Worm (Caenorhabditis elegans): ENCODE data around the gene C48D1.5.

C48D1.5 gene

ce11 chrIV:13240842-13241143 is 19.0 kb downstream of the C48D1.5 start, which contains the start of gene lin-54:
TSS of gene lin-54 (plus strand) at chrIV:13241044.
- no peak for TF ChIP-seq ceh-39 (tag; optimal IDR thresholded peaks at IDR 0.05)
- no peak for TF ChIP-seq blmp-1 (tag; optimal IDR thresholded peaks at IDR 0.05)
- no peak for TF ChIP-seq mep-1 (tag; optimal IDR thresholded peaks at IDR 0.05)
- no peak for TF ChIP-seq ztf-11 (tag; optimal IDR thresholded peaks at IDR 0.05)
- no peak for TF ChIP-seq cnd-1 (tag; optimal IDR thresholded peaks at IDR 0.05)
- TF ChIP-seq lin-13 (tag; optimal IDR thresholded peaks at IDR 0.05): no peak
- no peak for TF ChIP-seq sptf-1 (tag; optimal IDR thresholded peaks at IDR 0.05)
- no peak for TF ChIP-seq nhr-237 (tag; optimal IDR thresholded peaks at IDR 0.05)
- TF ChIP-seq lsy-2 (tag; optimal IDR thresholded peaks at IDR 0.05): no peak
- no peak for TF ChIP-seq nhr-28 (tag; optimal IDR thresholded peaks at IDR 0.05)
- no peak for TF ChIP-seq nhr-76 (tag; optimal IDR thresholded peaks at IDR 0.05)
- no peak for TF ChIP-seq bed-3 (GFP tag; optimal IDR thresholded peaks at IDR 0.05)
- TF ChIP-seq hlh-1 (tag; optimal IDR thresholded peaks at IDR 0.05): no peak
- TF ChIP-seq ham-2 (GFP tag; optimal IDR thresholded peaks at IDR 0.05): no peak
- no peak for TF ChIP-seq elt-3 (tag; optimal IDR thresholded peaks at IDR 0.05)
- TF ChIP-seq lin-32 (GFP tag; optimal IDR thresholded peaks at IDR 0.05): no peak

- no peak for TF ChIP-seq flh-1 (GFP tag; optimal IDR thresholded peaks at IDR 0.05)
- TF ChIP-seq unc-39 (tag; optimal IDR thresholded peaks at IDR 0.05): no peak
- TF ChIP-seq blmp-1 (tag; optimal IDR thresholded peaks at IDR 0.05): no peak
- no peak for TF ChIP-seq lsy-2 (tag; optimal IDR thresholded peaks at IDR 0.05)
- TF ChIP-seq ceh-83 (GFP tag; optimal IDR thresholded peaks at IDR 0.05): no peak
Observed at ce11 chrIV:13241340-13241739, 19.6 kb downstream of the C48D1.5 start.

DNA sequence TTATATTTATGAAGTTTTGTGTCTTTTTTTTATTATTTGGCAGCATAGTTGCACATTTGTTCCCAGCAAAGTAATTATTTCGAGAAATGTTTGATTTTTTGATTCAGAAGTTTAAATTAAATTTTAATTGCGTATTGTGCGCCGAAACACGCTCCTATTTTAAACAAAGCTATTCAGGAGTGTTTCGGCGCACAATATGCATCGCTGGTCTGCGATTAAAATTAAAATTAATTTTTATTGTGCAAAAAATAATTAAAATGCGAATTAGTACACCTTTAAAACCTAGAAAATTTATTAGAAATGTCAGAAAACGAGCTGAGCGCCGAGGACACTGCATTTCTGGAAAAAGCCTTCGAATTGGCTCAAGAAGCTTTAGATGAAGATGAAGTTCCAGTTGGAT is 21.6 kb downstream of the C48D1.5 start, which contains the start of gene JC8.4:
Gene JC8.4, plus strand, starts transcription at position 301 of the 400 bp plus-strand sequence.
- TF ChIP-seq unc-62 (GFP tag; optimal IDR thresholded peaks at IDR 0.05): no peak
- TF ChIP-seq ces-1 (GFP tag; optimal IDR thresholded peaks at IDR 0.05): no peak
- TF ChIP-seq bed-3 (GFP tag; optimal IDR thresholded peaks at IDR 0.05): no peak
- no peak for TF ChIP-seq drap-1 (GFP tag; optimal IDR thresholded peaks at IDR 0.05)
- no peak for TF ChIP-seq tbx-8 (GFP tag; optimal IDR thresholded peaks at IDR 0.05)
- TF ChIP-seq snpc-4 (tag; optimal IDR thresholded peaks at IDR 0.05): no peak
- no peak for TF ChIP-seq unc-120 (tag; optimal IDR thresholded peaks at IDR 0.05; ENCODE audit: poor library complexity, severe bottlenecking)
- no peak for TF ChIP-seq ham-2 (GFP tag; optimal IDR thresholded peaks at IDR 0.05)
- TF ChIP-seq nhr-2 (tag; optimal IDR thresholded peaks at IDR 0.05): no peak
- TF ChIP-seq sptf-1 (tag; optimal IDR thresholded peaks at IDR 0.05): no peak
- no peak for TF ChIP-seq ceh-39 (tag; optimal IDR thresholded peaks at IDR 0.05)
- no peak for TF ChIP-seq zip-8 (tag; optimal IDR thresholded peaks at IDR 0.05)
- TF ChIP-seq M03D4.4 (tag; optimal IDR thresholded peaks at IDR 0.05): no peak
- no peak for TF ChIP-seq blmp-1 (tag; optimal IDR thresholded peaks at IDR 0.05)
- no peak for TF ChIP-seq elt-3 (tag; optimal IDR thresholded peaks at IDR 0.05)
- no peak for TF ChIP-seq mab-5 (tag; optimal IDR thresholded peaks at IDR 0.05)
- TF ChIP-seq unc-39 (tag; optimal IDR thresholded peaks at IDR 0.05): no peak
- TF ChIP-seq ztf-11 (tag; optimal IDR thresholded peaks at IDR 0.05): no peak
- no peak for TF ChIP-seq nhr-28 (tag; optimal IDR thresholded peaks at IDR 0.05)
- no peak for TF ChIP-seq cnd-1 (tag; optimal IDR thresholded peaks at IDR 0.05)

ce11 chrIV:13244024-13244423 is 22.3 kb downstream of the C48D1.5 start, which contains the start of gene cox-11:
TSS of gene cox-11 (plus strand) at chrIV:13244324.
- TF ChIP-seq mls-2 (tag; optimal IDR thresholded peaks at IDR 0.05): no peak
- no peak for TF ChIP-seq lsy-2 (tag; optimal IDR thresholded peaks at IDR 0.05)
- TF ChIP-seq nhr-2 (tag; optimal IDR thresholded peaks at IDR 0.05): no peak
- no peak for TF ChIP-seq blmp-1 (tag; optimal IDR thresholded peaks at IDR 0.05)
- no peak for TF ChIP-seq ces-1 (GFP tag; optimal IDR thresholded peaks at IDR 0.05)
- no peak for TF ChIP-seq unc-62 (GFP tag; optimal IDR thresholded peaks at IDR 0.05)
- no peak for TF ChIP-seq nhr-76 (tag; optimal IDR thresholded peaks at IDR 0.05)
- no peak for TF ChIP-seq nhr-237 (tag; optimal IDR thresholded peaks at IDR 0.05)
- no peak for TF ChIP-seq mab-5 (tag; optimal IDR thresholded peaks at IDR 0.05)
- TF ChIP-seq ceh-39 (tag; optimal IDR thresholded peaks at IDR 0.05): no peak
- no peak for TF ChIP-seq M03D4.4 (tag; optimal IDR thresholded peaks at IDR 0.05)
- no peak for TF ChIP-seq mep-1 (tag; optimal IDR thresholded peaks at IDR 0.05)
- TF ChIP-seq sem-2 (GFP tag; optimal IDR thresholded peaks at IDR 0.05): no peak

DNA sequence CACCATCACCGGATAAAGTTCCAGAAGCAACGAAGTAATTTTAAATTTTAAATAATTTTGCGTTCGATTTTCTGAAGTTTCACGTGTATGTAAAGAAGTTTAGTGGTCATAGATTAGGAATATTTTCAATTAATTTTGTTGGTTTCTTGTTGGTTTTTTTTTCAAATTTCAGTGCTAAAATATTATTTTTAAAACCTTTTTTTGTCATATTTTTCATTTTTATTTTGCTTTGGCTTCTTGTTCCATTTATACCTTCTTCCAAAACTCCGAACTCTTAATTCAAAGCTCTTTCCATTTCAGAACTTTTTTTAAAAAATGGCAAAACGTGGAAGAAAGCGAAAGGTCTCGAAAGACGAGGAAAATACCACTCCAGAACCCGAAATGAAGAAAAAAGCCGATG is 25.2 kb downstream of the C48D1.5 start, which contains the start of gene JC8.7:
Gene JC8.7, plus strand, starts transcription at position 301 of the 400 bp plus-strand sequence.
- TF ChIP-seq ham-2 (GFP tag; optimal IDR thresholded peaks at IDR 0.05): no peak
- no peak for TF ChIP-seq mab-5 (tag; optimal IDR thresholded peaks at IDR 0.05)
- no peak for TF ChIP-seq ceh-83 (GFP tag; optimal IDR thresholded peaks at IDR 0.05)
- TF ChIP-seq nhr-237 (tag; optimal IDR thresholded peaks at IDR 0.05): no peak
- TF ChIP-seq zip-8 (tag; optimal IDR thresholded peaks at IDR 0.05): no peak
- no peak for TF ChIP-seq M03D4.4 (tag; optimal IDR thresholded peaks at IDR 0.05)
- TF ChIP-seq unc-120 (tag; optimal IDR thresholded peaks at IDR 0.05; ENCODE audit: poor library complexity, severe bottlenecking): no peak
- TF ChIP-seq sem-2 (GFP tag; optimal IDR thresholded peaks at IDR 0.05): no peak
- no peak for TF ChIP-seq snpc-4 (tag; optimal IDR thresholded peaks at IDR 0.05)
- no peak for TF ChIP-seq drap-1 (GFP tag; optimal IDR thresholded peaks at IDR 0.05)
- no peak for TF ChIP-seq ceh-43 (GFP tag; optimal IDR thresholded peaks at IDR 0.05)
- TF ChIP-seq ceh-39 (tag; optimal IDR thresholded peaks at IDR 0.05): no peak
- TF ChIP-seq nhr-12 (tag; optimal IDR thresholded peaks at IDR 0.05): no peak
- no peak for TF ChIP-seq hlh-1 (tag; optimal IDR thresholded peaks at IDR 0.05)
